Worm (Caenorhabditis elegans) whole organism, young adult: ENCODE results near the gene cki-2.

Experiments used
- B0019.2 ChIP-seq: fragments of 200-800 bp; sonication (Bioruptor generic); conservative IDR thresholded peaks from 2 replicates; pipeline ENCODE4 v1.3.6; 2022; ENCODE audit warnings: missing genetic modification reagents, missing genetic modification characterization, missing compliant biosample characterization
- F10E7.11 ChIP-seq: sonication (generic microtip); optimal IDR thresholded peaks from 2 replicates; lab custom pipeline; 2017; ENCODE audit warnings: mild to moderate bottlenecking, missing genetic modification characterization, moderate library complexity, missing compliant biosample characterization
- F22D6.2 ChIP-seq: sonication (generic microtip); optimal IDR thresholded peaks from 2 replicates; lab custom pipeline; 2016; ENCODE audit warnings: mild to moderate bottlenecking, missing genetic modification characterization, missing compliant biosample characterization
- F23B12.7 ChIP-seq: sonication (generic microtip); optimal IDR thresholded peaks from 2 replicates; lab custom pipeline; 2017; ENCODE audit warnings: missing genetic modification characterization, mild to moderate bottlenecking, missing compliant biosample characterization, antibody characterized with exemption, moderate library complexity; ENCODE audit not compliant: insufficient read depth
- F33H1.4 ChIP-seq: fragments of 200-800 bp; sonication (Bioruptor generic); IDR thresholded peaks from 2 replicates; pipeline ENCODE4 v1.3.6; 2022; ENCODE audit warnings: missing genetic modification reagents, missing genetic modification characterization, missing compliant biosample characterization
- F37B4.10 ChIP-seq: fragments of 200-800 bp; sonication (Bioruptor generic); IDR thresholded peaks from 2 replicates; pipeline ENCODE4 v1.3.6; 2022; ENCODE audit warnings: missing genetic modification characterization, missing compliant biosample characterization
- F49E8.2 ChIP-seq: sonication (generic microtip); optimal IDR thresholded peaks from 3 replicates; lab custom pipeline; 2017; ENCODE audit warnings: missing genetic modification characterization, mild to moderate bottlenecking, missing compliant biosample characterization, antibody characterized with exemption, moderate library complexity; ENCODE audit not compliant: insufficient read depth
- F55B11.4 ChIP-seq: sonication (generic microtip); optimal IDR thresholded peaks from 2 replicates; lab custom pipeline; 2016; ENCODE audit warnings: missing compliant biosample characterization, missing genetic modification characterization, borderline replicate concordance; ENCODE audit not compliant: insufficient read depth
- F57A8.1 ChIP-seq: fragments of 200-800 bp; sonication (Bioruptor generic); optimal IDR thresholded peaks from 2 replicates; lab custom pipeline; 2018; ENCODE audit warnings: mild to moderate bottlenecking, missing genetic modification characterization, moderate library complexity, missing compliant biosample characterization
- F57C9.4 ChIP-seq: sonication (generic microtip); optimal IDR thresholded peaks from 2 replicates; lab custom pipeline; 2017; ENCODE audit warnings: mild to moderate bottlenecking, missing genetic modification characterization, missing compliant biosample characterization
- K11D2.4 ChIP-seq: fragments of 200-800 bp; sonication (Bioruptor generic); IDR thresholded peaks from 2 replicates; pipeline ENCODE4 v1.3.6; 2022; ENCODE audit warnings: missing genetic modification reagents, missing genetic modification characterization, missing compliant biosample characterization
- Y53F4B.3 ChIP-seq: fragments of 200-800 bp; sonication (Bioruptor generic); IDR thresholded peaks from 2 replicates; pipeline ENCODE4 v1.3.6; 2022; ENCODE audit warnings: missing genetic modification reagents, missing genetic modification characterization, missing compliant biosample characterization
- Y53G8AR.9 ChIP-seq: fragments of 200-800 bp; sonication (Bioruptor generic); conservative IDR thresholded peaks from 2 replicates; pipeline ENCODE4 v1.3.6; 2022; ENCODE audit warnings: missing genetic modification reagents, missing genetic modification characterization, missing compliant biosample characterization
- Y56A3A.18 ChIP-seq: fragments of 200-800 bp; sonication (Bioruptor generic); IDR thresholded peaks from 2 replicates; pipeline ENCODE4 v1.3.6; 2022; ENCODE audit warnings: missing genetic modification reagents, missing genetic modification characterization, missing compliant biosample characterization
- ama-1 ChIP-seq, 3 experiments: fragments of 150-350 bp in 1 of 3; sonication (generic microtip) in 2 of 3; optimal IDR thresholded peaks; 2 replicates each; lab custom pipeline; 2014 to 2018; ENCODE audit warnings: missing biosample characterization in 2 of 3, missing genetic modification characterization in 2 of 3, missing genetic modification reagents in 2 of 3
- attf-6 ChIP-seq: fragments of 200-800 bp; sonication (Bioruptor generic); IDR thresholded peaks from 2 replicates; pipeline ENCODE4 v1.3.6; 2022; ENCODE audit warnings: missing genetic modification reagents, missing genetic modification characterization, missing compliant biosample characterization
- ccch-3 ChIP-seq: fragments of 200-800 bp; sonication (Bioruptor generic); optimal IDR thresholded peaks from 2 replicates; lab custom pipeline; 2018; ENCODE audit warnings: mild to moderate bottlenecking, missing genetic modification characterization, missing compliant biosample characterization
- cebp-2 ChIP-seq: fragments of 200-800 bp; sonication (Bioruptor generic); IDR thresholded peaks from 2 replicates; pipeline ENCODE4 v1.3.6; 2022; ENCODE audit warnings: missing genetic modification characterization, missing compliant biosample characterization
- ceh-27 ChIP-seq: fragments of 200-800 bp; sonication (Bioruptor generic); optimal IDR thresholded peaks from 2 replicates; lab custom pipeline; 2018; ENCODE audit warnings: mild to moderate bottlenecking, missing genetic modification characterization, moderate library complexity, missing compliant biosample characterization
- ceh-79 ChIP-seq: sonication (generic microtip); optimal IDR thresholded peaks from 2 replicates; lab custom pipeline; 2017; ENCODE audit warnings: mild to moderate bottlenecking, missing genetic modification characterization, missing compliant biosample characterization
- die-1 ChIP-seq: sonication (generic microtip); optimal IDR thresholded peaks from 2 replicates; lab custom pipeline; 2016; ENCODE audit warnings: missing genotype, mild to moderate bottlenecking, missing genetic modification characterization, missing compliant biosample characterization
- dpl-1 ChIP-seq: fragments of 150-350 bp; optimal IDR thresholded peaks from 2 replicates; lab custom pipeline; 2014; ENCODE audit warnings: missing biosample characterization, missing genetic modification reagents, missing genetic modification characterization
- efl-1 ChIP-seq: fragments of 150-350 bp; optimal IDR thresholded peaks from 2 replicates; lab custom pipeline; 2014; ENCODE audit warnings: missing biosample characterization, missing genetic modification reagents, missing genetic modification characterization
- egl-44 ChIP-seq: fragments of 200-800 bp; sonication (Bioruptor generic); IDR thresholded peaks from 2 replicates; pipeline ENCODE4 v1.3.6; 2022; ENCODE audit warnings: missing genetic modification reagents, missing genetic modification characterization, missing compliant biosample characterization
- him-1 ChIP-seq: sonication (generic microtip); optimal IDR thresholded peaks from 2 replicates; lab custom pipeline; 2016; ENCODE audit warnings: missing genotype, missing genetic modification reagents, missing genetic modification characterization, missing compliant biosample characterization
- hrde-1 ChIP-seq: sonication (generic microtip); optimal IDR thresholded peaks from 2 replicates; lab custom pipeline; 2016; ENCODE audit warnings: missing genetic modification characterization, mild to moderate bottlenecking, missing compliant biosample characterization, moderate library complexity, missing genotype, missing genetic modification reagents, borderline replicate concordance
- hsf-1 ChIP-seq: fragments of 200-800 bp; sonication (Bioruptor generic); IDR thresholded peaks from 2 replicates; pipeline ENCODE4 v1.3.6; 2022; ENCODE audit warnings: missing genetic modification reagents, missing genetic modification characterization, missing compliant biosample characterization
- let-526 ChIP-seq: fragments of 200-800 bp; sonication (Bioruptor generic); IDR thresholded peaks from 2 replicates; pipeline ENCODE4 v1.3.6; 2022; ENCODE audit warnings: missing genetic modification reagents, missing genetic modification characterization, missing compliant biosample characterization
- lin-26 ChIP-seq: fragments of 200-800 bp; sonication (Bioruptor generic); IDR thresholded peaks from 2 replicates; pipeline ENCODE4 v1.3.6; 2022; ENCODE audit warnings: missing genetic modification reagents, missing genetic modification characterization, missing compliant biosample characterization
- lin-40 ChIP-seq: sonication (generic microtip); optimal IDR thresholded peaks from 2 replicates; lab custom pipeline; 2016; ENCODE audit warnings: missing genetic modification characterization, mild to moderate bottlenecking, missing compliant biosample characterization, missing genotype, missing genetic modification reagents
- lsl-1 ChIP-seq: fragments of 200-800 bp; sonication (Bioruptor generic); optimal IDR thresholded peaks from 2 replicates; lab custom pipeline; 2018; ENCODE audit warnings: mild to moderate bottlenecking, missing genetic modification characterization, moderate library complexity, missing compliant biosample characterization
- lsy-27 ChIP-seq: sonication (generic microtip); optimal IDR thresholded peaks from 2 replicates; lab custom pipeline; 2017; ENCODE audit warnings: missing genetic modification characterization, mild to moderate bottlenecking, missing compliant biosample characterization, antibody characterized with exemption, missing genotype, borderline replicate concordance; ENCODE audit not compliant: insufficient read depth
- mel-28 ChIP-seq: sonication (generic microtip); optimal IDR thresholded peaks from 2 replicates; lab custom pipeline; 2016; ENCODE audit warnings: borderline replicate concordance, mild to moderate bottlenecking, missing genetic modification characterization, missing compliant biosample characterization
- nfya-2 ChIP-seq: fragments of 200-800 bp; sonication (Bioruptor generic); IDR thresholded peaks from 2 replicates; pipeline ENCODE4 v1.3.6; 2022; ENCODE audit warnings: missing genetic modification reagents, missing genetic modification characterization, missing compliant biosample characterization
- nhr-120 ChIP-seq: fragments of 200-800 bp; sonication (Bioruptor generic); IDR thresholded peaks from 2 replicates; pipeline ENCODE4 v1.3.6; 2022; ENCODE audit warnings: missing genetic modification characterization, missing compliant biosample characterization
- nhr-90 ChIP-seq: sonication (generic microtip); optimal IDR thresholded peaks from 2 replicates; lab custom pipeline; 2016; ENCODE audit warnings: missing genotype, mild to moderate bottlenecking, missing genetic modification characterization, missing compliant biosample characterization
- pha-4 ChIP-seq: fragments of 150-350 bp; sonication (generic microtip); optimal IDR thresholded peaks from 2 replicates; lab custom pipeline; 2014; ENCODE audit warnings: missing biosample characterization, missing genetic modification reagents, missing genetic modification characterization
- rcor-1 ChIP-seq: fragments of 200-800 bp; sonication (Bioruptor generic); IDR thresholded peaks from 2 replicates; pipeline ENCODE4 v1.3.6; 2022; ENCODE audit warnings: missing genetic modification reagents, missing genetic modification characterization, missing compliant biosample characterization
- sea-2 ChIP-seq: fragments of 200-800 bp; sonication (Bioruptor generic); IDR thresholded peaks from 2 replicates; pipeline ENCODE4 v1.3.6; 2022; ENCODE audit warnings: missing genetic modification characterization, missing compliant biosample characterization
- snpc-3.4 ChIP-seq: sonication (generic microtip); optimal IDR thresholded peaks from 2 replicates; lab custom pipeline; 2017; ENCODE audit warnings: missing genetic modification characterization, mild to moderate bottlenecking, missing compliant biosample characterization, antibody characterized with exemption, moderate library complexity, missing genotype, missing genetic modification reagents
- snpc-4 ChIP-seq, 5 experiments: fragments of 150-350 bp in 1 of 5; sonication (generic microtip) in 4 of 5; optimal IDR thresholded peaks; 2 replicates each; lab custom pipeline; 2014 to 2018; ENCODE audit warnings: missing genetic modification characterization in 5 of 5, missing biosample characterization in 3 of 5, antibody characterized with exemption in 2 of 5, mild to moderate bottlenecking in 2 of 5, missing compliant biosample characterization in 2 of 5, missing genotype in 2 of 5, moderate library complexity in 2 of 5, missing genetic modification reagents in 1 of 5
- tlf-1 ChIP-seq: fragments of 200-800 bp; sonication (Bioruptor generic); optimal IDR thresholded peaks from 2 replicates; lab custom pipeline; 2018; ENCODE audit warnings: mild to moderate bottlenecking, missing genetic modification characterization, missing compliant biosample characterization
- ztf-25 ChIP-seq: fragments of 200-800 bp; sonication (Bioruptor generic); IDR thresholded peaks from 2 replicates; pipeline ENCODE4 v1.3.6; 2022; ENCODE audit warnings: missing genetic modification reagents, missing genetic modification characterization, missing compliant biosample characterization

cki-2 gene

ce11 chrII:7860221-7860928 lies 44.1 kb downstream of the cki-2 start, which contains the start of gene lin-5 (continued):
- no peak for TF ChIP-seq F37B4.10 (GFP tag; lab: Robert Waterston, UW)
- TF ChIP-seq F23B12.7 (tag; lab: Kevin White, UChicago) = no peak
- TF ChIP-seq F22D6.2 (tag; lab: Kevin White, UChicago) = no peak
- TF ChIP-seq dpl-1 (GFP tag; lab: Kevin White, UChicago) = peak; percentile 80
- TF ChIP-seq ama-1 (optimal IDR thresholded peaks at IDR 0.05; lab: Kevin White, UChicago) = no peak
- TF ChIP-seq ama-1 (GFP tag; optimal IDR thresholded peaks at IDR 0.05; lab: Kevin White, UChicago) = no peak
- TF ChIP-seq attf-6 (GFP tag; lab: Robert Waterston, UW) = 0 out of 2 replicates have a peak, but pooled peaks have one; percentile 10
- TF ChIP-seq lsl-1 (GFP tag; lab: Kevin White, UChicago) = peak; percentile 93
- TF ChIP-seq hrde-1 (tag; lab: Kevin White, UChicago) = peak; percentile 8
- peak; percentile 78 for TF ChIP-seq tlf-1
- TF ChIP-seq Y56A3A.18 (GFP tag; lab: Robert Waterston, UW) = no peak
- TF ChIP-seq lin-40 (tag; lab: Kevin White, UChicago) = no peak
- peak; percentile 77 for TF ChIP-seq F49E8.2 (tag; lab: Kevin White, UChicago)
- no peak for TF ChIP-seq nhr-120
- peak; percentile 74 for TF ChIP-seq rcor-1 (GFP tag; lab: Robert Waterston, UW)
- peak; percentile 96 for TF ChIP-seq efl-1 (GFP tag; lab: Kevin White, UChicago)
- TF ChIP-seq ceh-27 (GFP tag; lab: Kevin White, UChicago) = peak; percentile 23

ce11 chrII:7863480-7864125 lies 47.3 kb downstream of the cki-2 start:
- TF ChIP-seq B0019.2 (GFP tag; lab: Robert Waterston, UW) (no peak), ccch-3 (GFP tag; lab: Kevin White, UChicago) (no peak), let-526 (GFP tag; lab: Robert Waterston, UW) (no peak), ceh-79 (no peak), Y53F4B.3 (GFP tag; lab: Robert Waterston, UW) (no peak), ceh-27 (GFP tag; lab: Kevin White, UChicago) (no peak), hrde-1 (tag; lab: Kevin White, UChicago) (no peak), Y53G8AR.9 (GFP tag; lab: Robert Waterston, UW) (0 out of 2 replicates have a peak, but pooled peaks have one; percentile 58), cebp-2 (no peak), hsf-1 (GFP tag; lab: Robert Waterston, UW) (peak; percentile 59), F57C9.4 (tag; lab: Kevin White, UChicago) (no peak), K11D2.4 (GFP tag; lab: Robert Waterston, UW) (no peak), egl-44 (GFP tag; lab: Robert Waterston, UW) (no peak), sea-2 (GFP tag; lab: Robert Waterston, UW) (no peak), nhr-90 (no peak), F55B11.4 (no peak), ztf-25 (GFP tag; lab: Robert Waterston, UW) (no peak), F33H1.4 (peak; percentile 71), die-1 (tag; lab: Kevin White, UChicago) (peak; percentile 9), mel-28 (tag; lab: Kevin White, UChicago) (no peak), him-1 (tag; lab: Kevin White, UChicago) (peak; percentile 41), lsy-27 (tag; lab: Kevin White, UChicago) (no peak), pha-4 (no peak), F57A8.1 (GFP tag; lab: Kevin White, UChicago) (no peak), F10E7.11 (tag; lab: Kevin White, UChicago) (no peak), snpc-3.4 (tag; lab: Kevin White, UChicago) (no peak), snpc-4 (GFP tag; optimal IDR thresholded peaks at IDR 0.05; lab: Kevin White, UChicago) (no peak), snpc-4 (tag; optimal IDR thresholded peaks at IDR 0.05; lab: Kevin White, UChicago) (no peak), lin-26 (GFP tag; lab: Robert Waterston, UW) (no peak), nfya-2 (no peak)
